Fruit fly (Drosophila melanogaster): Measurements from ENCODE around the gene skd.
A peak's percentile ranks its signal among the peaks of the same experiment; 100 is the strongest.

Gene skd

dm6 chr3L:21041952-21042933 is 15.0 kb upstream of the skd start (continued):
- TF ChIP-seq Mrtf (GFP tag; IDR thresholded peaks at IDR 0.05) (no peak; the same call in 2 of the 3 replicates), CG9876 (GFP tag; optimal IDR thresholded peaks at IDR 0.05) (no peak), dysf (GFP tag; IDR thresholded peaks at IDR 0.05) (peak; percentile 68), Chrac-16 (GFP tag; optimal IDR thresholded peaks at IDR 0.05) (no peak), tio (GFP tag; optimal IDR thresholded peaks at IDR 0.05) (peak; percentile 3), grn (GFP tag; optimal IDR thresholded peaks at IDR 0.05) (no peak), CG12659 (GFP tag; optimal IDR thresholded peaks at IDR 0.05) (peak; percentile 17), pzg (GFP tag; optimal IDR thresholded peaks at IDR 0.05) (no peak), shn (GFP tag; optimal IDR thresholded peaks at IDR 0.05) (no peak), usp (GFP tag; optimal IDR thresholded peaks at IDR 0.05) (no peak), CG11696 (GFP tag; IDR thresholded peaks at IDR 0.05) (0 out of 2 replicates have a peak, but pooled peaks have one; percentile 14), Awh (GFP tag; IDR thresholded peaks at IDR 0.05) (no peak), her (GFP tag; optimal IDR thresholded peaks at IDR 0.05) (no peak), CG34224 (GFP tag; IDR thresholded peaks at IDR 0.05; ENCODE audit: partially characterized antibody) (no peak), maf-S (GFP tag; optimal IDR thresholded peaks at IDR 0.05) (no peak), CG14441 (GFP tag; IDR thresholded peaks at IDR 0.05) (peak; percentile 38), toy (GFP tag; IDR thresholded peaks at IDR 0.05) (no peak), CG17612 (GFP tag; IDR thresholded peaks at IDR 0.05) (no peak), CG17328 (GFP tag; IDR thresholded peaks at IDR 0.05) (no peak), Dek (tag; optimal IDR thresholded peaks at IDR 0.05) (peak; percentile 2), pita (GFP tag; optimal IDR thresholded peaks at IDR 0.05) (no peak), CG2129 (GFP tag; IDR thresholded peaks at IDR 0.05; ENCODE audit: partially characterized antibody) (no peak), NFAT (GFP tag; IDR thresholded peaks at IDR 0.05) (peak; percentile 25; the same call in 1 of the 2 replicates), tna (GFP tag; IDR thresholded peaks at IDR 0.05; ENCODE audit: partially characterized antibody) (no peak), CG12769 (tag; optimal IDR thresholded peaks at IDR 0.05) (peak; percentile 58), CG12219 (GFP tag; optimal IDR thresholded peaks at IDR 0.05) (peak; percentile 11), insv (GFP tag; optimal IDR thresholded peaks at IDR 0.05) (no peak), CG7271 (tag; optimal IDR thresholded peaks at IDR 0.05) (no peak), p53 (GFP tag; optimal IDR thresholded peaks at IDR 0.05) (no peak), tup (GFP tag; optimal IDR thresholded peaks at IDR 0.05) (no peak), CTCF (GFP tag; optimal IDR thresholded peaks at IDR 0.05) (no peak), onecut (GFP tag; IDR thresholded peaks at IDR 0.05) (no peak), sqz (GFP tag; optimal IDR thresholded peaks at IDR 0.05) (no peak), E2f1 (GFP tag; IDR thresholded peaks at IDR 0.05) (peak; percentile 46; the same call in 1 of the 2 replicates), CG18011 (GFP tag; optimal IDR thresholded peaks at IDR 0.05) (no peak), Hey (tag; optimal IDR thresholded peaks at IDR 0.05) (no peak), CG32532 (GFP tag; IDR thresholded peaks at IDR 0.05) (peak; percentile 12; the same call in 1 of the 2 replicates), grau (tag; optimal IDR thresholded peaks at IDR 0.05) (peak; percentile 36), pnt (GFP tag; optimal IDR thresholded peaks at IDR 0.05) (no peak), jing (GFP tag; optimal IDR thresholded peaks at IDR 0.05) (no peak), HLH3B (GFP tag; IDR thresholded peaks at IDR 0.05) (peak; percentile 40; the same call in 1 of the 2 replicates), seq (GFP tag; IDR thresholded peaks at IDR 0.05) (peak; percentile 47; the same call in 1 of the 2 replicates), CG16815 (GFP tag; optimal IDR thresholded peaks at IDR 0.05) (no peak), Hmx (GFP tag; optimal IDR thresholded peaks at IDR 0.05) (no peak), ac (GFP tag; optimal IDR thresholded peaks at IDR 0.05) (no peak), Bteb2 (GFP tag; optimal IDR thresholded peaks at IDR 0.05) (no peak), pfk (GFP tag; optimal IDR thresholded peaks at IDR 0.05) (no peak), Optix (GFP tag; IDR thresholded peaks at IDR 0.05) (no peak), Ets65A (GFP tag) (peak; percentile 1), CG8924 (tag; optimal IDR thresholded peaks at IDR 0.05) (peak; percentile 3)
